Worm (Caenorhabditis elegans) whole organism, early embryonic: ENCODE measurements around the gene nbet-1.
"Not testable (repeated sequence)": the region's sequence is repeated elsewhere in the genome, so short reads cannot be mapped to it uniquely, and the experiment has no call there.

ENCODE experiments used
- B0310.2 ChIP-seq: sonication (generic microtip); optimal IDR thresholded peaks from 2 replicates; lab custom pipeline; 2016; ENCODE audit warnings: mild to moderate bottlenecking, missing genetic modification characterization, missing compliant biosample characterization
- F13C5.2 ChIP-seq: sonication (generic microtip); optimal IDR thresholded peaks from 2 replicates; lab custom pipeline; 2017; ENCODE audit warnings: mild to moderate bottlenecking, missing genetic modification characterization, inconsistent platforms, missing compliant biosample characterization
- aly-1 ChIP-seq: sonication (generic microtip); optimal IDR thresholded peaks from 2 replicates; lab custom pipeline; 2016; ENCODE audit warnings: missing genetic modification characterization, missing compliant biosample characterization
- ama-1 ChIP-seq: fragments of 150-350 bp; optimal IDR thresholded peaks from 2 replicates; lab custom pipeline; 2014
- ceh-13 ChIP-seq: fragments of 200-800 bp; sonication (Bioruptor generic); optimal IDR thresholded peaks from 2 replicates; lab custom pipeline; 2018; ENCODE audit warnings: mild to moderate bottlenecking, missing genetic modification characterization, missing compliant biosample characterization
- ceh-36 ChIP-seq: sonication (generic microtip); optimal IDR thresholded peaks from 2 replicates; lab custom pipeline; 2016; ENCODE audit warnings: missing genetic modification characterization, inconsistent platforms, missing compliant biosample characterization
- ets-7 ChIP-seq: sonication (generic microtip); optimal IDR thresholded peaks from 2 replicates; lab custom pipeline; 2016; ENCODE audit warnings: missing genotype, missing genetic modification characterization, missing compliant biosample characterization
- flt-1 ChIP-seq: fragments of 200-800 bp; sonication (Bioruptor generic); IDR thresholded peaks from 2 replicates; pipeline ENCODE4 v1.3.6; 2022; ENCODE audit warnings: missing genetic modification characterization, missing compliant biosample characterization
- hmbx-1 ChIP-seq: sonication (generic microtip); optimal IDR thresholded peaks from 2 replicates; lab custom pipeline; 2016; ENCODE audit warnings: mild to moderate bottlenecking, missing genetic modification characterization, missing compliant biosample characterization
- hmg-4 ChIP-seq: fragments of 200-800 bp; sonication (Bioruptor generic); optimal IDR thresholded peaks from 2 replicates; lab custom pipeline; 2018; ENCODE audit warnings: mild to moderate bottlenecking, missing genetic modification characterization, missing compliant biosample characterization
- hnd-1 ChIP-seq: sonication (generic microtip); optimal IDR thresholded peaks from 2 replicates; lab custom pipeline; 2016; ENCODE audit warnings: missing genetic modification characterization, missing compliant biosample characterization
- pes-1 ChIP-seq: fragments of 200-800 bp; sonication (Bioruptor generic); IDR thresholded peaks from 2 replicates; pipeline ENCODE4 v1.3.6; 2022; ENCODE audit warnings: missing genetic modification reagents, missing genetic modification characterization, missing compliant biosample characterization
- scrt-1 ChIP-seq: fragments of 200-800 bp; sonication (Bioruptor generic); IDR thresholded peaks from 2 replicates; pipeline ENCODE4 v1.3.6; 2022; ENCODE audit warnings: missing genetic modification characterization, missing compliant biosample characterization
- sea-1 ChIP-seq: fragments of 200-800 bp; sonication (Bioruptor generic); conservative IDR thresholded peaks from 2 replicates; pipeline ENCODE4 v1.3.6; 2022; ENCODE audit warnings: missing genetic modification characterization, missing compliant biosample characterization
- tbx-11 ChIP-seq: fragments of 200-800 bp; sonication (Bioruptor generic); IDR thresholded peaks from 2 replicates; pipeline ENCODE4 v1.3.6; 2022; ENCODE audit warnings: missing genetic modification characterization, missing compliant biosample characterization
- tbx-37 ChIP-seq: fragments of 200-800 bp; sonication (Bioruptor generic); conservative IDR thresholded peaks from 2 replicates; pipeline ENCODE4 v1.3.6; 2022; ENCODE audit warnings: missing genetic modification reagents, missing genetic modification characterization, missing compliant biosample characterization
- tra-4 ChIP-seq: sonication (generic microtip); optimal IDR thresholded peaks from 2 replicates; lab custom pipeline; 2017; ENCODE audit warnings: missing genetic modification characterization, missing compliant biosample characterization

Gene nbet-1

ce11 chrIV:5209390-5209789 lies at the start of gene nbet-1, which contains the start of gene Y59E9AL.36:
Gene nbet-1, plus strand, starts transcription at chrIV:5209501.
Gene Y59E9AL.36, minus strand, starts transcription at chrIV:5209481.
- TF ChIP-seq F13C5.2 (tag; lab: Kevin White, UChicago) (peak; percentile 59), pes-1 (GFP tag; lab: Robert Waterston, UW) (0 out of 2 replicates have a peak, but pooled peaks have one; percentile 12), scrt-1 (GFP tag; lab: Robert Waterston, UW) (no peak), hnd-1 (tag; lab: Kevin White, UChicago) (no peak), hmg-4 (GFP tag; lab: Kevin White, UChicago) (no peak)

- no peak for TF ChIP-seq tbx-11
- no peak for TF ChIP-seq ceh-13
- TF ChIP-seq pes-1 (GFP tag; lab: Robert Waterston, UW): no peak
- TF ChIP-seq tra-4 (tag; lab: Kevin White, UChicago): no peak
- no peak for TF ChIP-seq ceh-36 (tag; lab: Kevin White, UChicago)
- no peak for TF ChIP-seq sea-1 (GFP tag; lab: Robert Waterston, UW)
- TF ChIP-seq hmbx-1 (tag; lab: Kevin White, UChicago): no peak
- no peak for TF ChIP-seq F13C5.2 (tag; lab: Kevin White, UChicago)
- no peak for TF ChIP-seq flt-1
- no peak for TF ChIP-seq B0310.2 (tag; lab: Kevin White, UChicago)
- no peak for TF ChIP-seq aly-1 (tag; lab: Kevin White, UChicago)
- TF ChIP-seq ets-7 (tag; lab: Kevin White, UChicago): no peak
- no peak for TF ChIP-seq scrt-1 (GFP tag; lab: Robert Waterston, UW)
- TF ChIP-seq hnd-1 (tag; lab: Kevin White, UChicago): no peak
Measured at ce11 chrIV:5160171-5160570, 49.1 kb upstream of the nbet-1 start, which contains the start of the genes C24D10.6 and C24D10.4. Gene C24D10.6, minus strand, starts transcription at chrIV:5160248. Gene C24D10.4, plus strand, starts transcription at chrIV:5160522.

- TF ChIP-seq flt-1; hnd-1 (tag; lab: Kevin White, UChicago); aly-1 (tag; lab: Kevin White, UChicago): not testable (repeated sequence)
Measured at ce11 chrIV:5162941-5163340, 46.4 kb upstream of the nbet-1 start, which contains the start of the genes nspd-3 and C24D10.2. Gene nspd-3, minus strand, starts transcription at chrIV:5163041. Gene C24D10.2, plus strand, starts transcription at chrIV:5163339.

- not testable (repeated sequence) for TF ChIP-seq flt-1; ets-7 (tag; lab: Kevin White, UChicago); tbx-37 (GFP tag; lab: Robert Waterston, UW)
Measured at ce11 chrIV:5165626-5166025, 43.7 kb upstream of the nbet-1 start, which contains the start of gene nspd-6. Gene nspd-6, minus strand, starts transcription at chrIV:5165726.

ce11 chrIV:5166030-5166429 lies 43.3 kb upstream of the nbet-1 start, which contains the start of gene ptp-5.1:
Gene ptp-5.1, plus strand, starts transcription at chrIV:5166330.
- no peak for TF ChIP-seq scrt-1 (GFP tag; lab: Robert Waterston, UW)
- no peak for TF ChIP-seq hnd-1 (tag; lab: Kevin White, UChicago)
- no peak for TF ChIP-seq hmbx-1 (tag; lab: Kevin White, UChicago)
- no peak for TF ChIP-seq F13C5.2 (tag; lab: Kevin White, UChicago)
- no peak for TF ChIP-seq tra-4 (tag; lab: Kevin White, UChicago)
- no peak for TF ChIP-seq ceh-36 (tag; lab: Kevin White, UChicago)
- no peak for TF ChIP-seq ets-7 (tag; lab: Kevin White, UChicago)
- TF ChIP-seq pes-1 (GFP tag; lab: Robert Waterston, UW): no peak
- no peak for TF ChIP-seq tbx-11
- TF ChIP-seq hmg-4 (GFP tag; lab: Kevin White, UChicago): no peak
- TF ChIP-seq B0310.2 (tag; lab: Kevin White, UChicago): no peak
- TF ChIP-seq aly-1 (tag; lab: Kevin White, UChicago): no peak

ce11 chrIV:5169335-5169734 lies 40.0 kb upstream of the nbet-1 start:
- TF ChIP-seq sea-1 (GFP tag; lab: Robert Waterston, UW) (no peak), hmg-4 (GFP tag; lab: Kevin White, UChicago) (peak; percentile 24)

ce11 chrIV:5171994-5172528 lies 37.2 kb upstream of the nbet-1 start:
- TF ChIP-seq B0310.2 (tag; lab: Kevin White, UChicago): no peak
- no peak for TF ChIP-seq scrt-1 (GFP tag; lab: Robert Waterston, UW)
- no peak for TF ChIP-seq pes-1 (GFP tag; lab: Robert Waterston, UW)
- TF ChIP-seq sea-1 (GFP tag; lab: Robert Waterston, UW): 0 out of 2 replicates have a peak, but pooled peaks have one; percentile 29
- TF ChIP-seq tbx-37 (GFP tag; lab: Robert Waterston, UW): no peak
- TF ChIP-seq flt-1: no peak
- no peak for TF ChIP-seq ama-1 (lab: Kevin White, UChicago)

- TF ChIP-seq hmg-4 (GFP tag; lab: Kevin White, UChicago) (no peak), ceh-36 (tag; lab: Kevin White, UChicago) (no peak), B0310.2 (tag; lab: Kevin White, UChicago) (no peak), scrt-1 (GFP tag; lab: Robert Waterston, UW) (no peak), hnd-1 (tag; lab: Kevin White, UChicago) (no peak), tbx-37 (GFP tag; lab: Robert Waterston, UW) (no peak), sea-1 (GFP tag; lab: Robert Waterston, UW) (no peak), pes-1 (GFP tag; lab: Robert Waterston, UW) (no peak), flt-1 (no peak)
Measured at ce11 chrIV:5173032-5173431, 36.3 kb upstream of the nbet-1 start, which contains the start of gene lam-1. Gene lam-1, plus strand, starts transcription at chrIV:5173332.
